Worm (Caenorhabditis elegans) whole organism, L4/young adult: Measurements from ENCODE around the gene dlat-2.
A peak's percentile ranks its signal among the peaks of the same experiment; 100 is the strongest.

Experiments used
- W03F9.2 ChIP-seq: fragments of 150-350 bp; optimal IDR thresholded peaks from 2 replicates; lab custom pipeline; 2014; ENCODE audit warnings: missing biosample characterization, missing genetic modification characterization
- dao-5 ChIP-seq: sonication (generic microtip); optimal IDR thresholded peaks from 2 replicates; lab custom pipeline; 2016; ENCODE audit warnings: missing genotype, missing genetic modification characterization, moderate library complexity, missing compliant biosample characterization
- him-1 ChIP-seq: sonication (generic microtip); optimal IDR thresholded peaks from 2 replicates; lab custom pipeline; 2016; ENCODE audit warnings: missing genotype, missing genetic modification reagents, missing genetic modification characterization, missing compliant biosample characterization

dlat-2 gene

DNA sequence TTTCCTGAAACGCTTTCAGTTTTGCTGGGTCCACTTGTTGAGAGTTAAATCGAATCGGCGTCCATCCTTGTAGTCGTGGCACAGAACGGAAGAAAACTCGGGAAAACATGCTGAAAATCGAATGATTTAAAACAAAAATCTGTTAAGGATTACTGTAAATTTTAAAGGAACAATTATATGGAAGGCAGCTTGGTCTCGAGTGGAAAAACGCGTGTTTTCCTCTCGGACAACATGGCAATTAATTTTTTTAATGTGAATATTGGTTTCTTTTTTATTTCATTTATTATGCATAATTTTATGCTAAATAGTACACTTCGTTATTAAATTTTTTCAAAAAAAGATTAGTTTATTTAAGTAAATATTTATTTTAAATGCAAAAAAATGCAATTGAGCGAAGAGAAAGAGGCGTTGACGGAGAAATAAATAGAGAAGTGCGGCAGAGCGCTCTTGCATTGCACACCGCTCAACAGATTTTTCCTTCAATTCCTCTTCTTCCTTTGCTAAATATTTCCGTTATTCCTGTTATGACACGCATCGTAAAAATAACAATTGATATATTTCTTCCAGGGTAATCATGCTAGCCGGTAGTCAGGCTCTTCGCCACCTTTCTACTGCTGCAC, at the start of gene dlat-2, which contains the start of gene C30H6.9:
Gene dlat-2 (plus strand): TSS at position 566 of the 620 bp plus-strand sequence.
Gene C30H6.9 (minus strand): TSS at position 110 of the 620 bp plus-strand sequence.
- TF ChIP-seq W03F9.2 (tag; lab: Kevin White, UChicago) (peak; percentile 76), him-1 (tag; lab: Kevin White, UChicago) (no peak)

DNA sequence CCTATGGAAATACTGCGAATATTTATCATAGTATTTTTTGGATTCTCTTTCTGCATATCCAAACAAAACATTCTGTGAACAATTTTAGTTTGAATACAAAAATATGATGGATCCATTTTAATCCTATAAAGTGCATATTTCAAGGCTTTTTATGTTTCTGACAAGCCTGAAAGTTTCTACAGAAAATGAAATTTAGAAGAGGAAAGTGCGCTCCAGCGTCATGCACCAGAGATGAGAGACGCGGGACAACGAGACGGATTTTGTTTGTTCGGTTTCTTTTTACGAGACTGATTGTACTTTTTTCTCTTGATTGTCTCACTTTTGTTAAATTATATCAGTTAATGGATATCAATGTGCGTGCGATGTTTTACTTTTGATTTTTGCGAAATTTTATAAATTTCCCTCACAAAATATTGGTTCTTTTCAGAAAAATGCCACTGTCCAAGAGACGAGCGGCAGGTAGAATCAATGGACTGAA, 49.3 kb upstream of the dlat-2 start, which contains the start of gene C49C3.6:
Gene C49C3.6 (plus strand): TSS at position 428 of the 478 bp plus-strand sequence.
- TF ChIP-seq dao-5 (no peak), W03F9.2 (tag; lab: Kevin White, UChicago) (no peak), him-1 (tag; lab: Kevin White, UChicago) (no peak)

DNA sequence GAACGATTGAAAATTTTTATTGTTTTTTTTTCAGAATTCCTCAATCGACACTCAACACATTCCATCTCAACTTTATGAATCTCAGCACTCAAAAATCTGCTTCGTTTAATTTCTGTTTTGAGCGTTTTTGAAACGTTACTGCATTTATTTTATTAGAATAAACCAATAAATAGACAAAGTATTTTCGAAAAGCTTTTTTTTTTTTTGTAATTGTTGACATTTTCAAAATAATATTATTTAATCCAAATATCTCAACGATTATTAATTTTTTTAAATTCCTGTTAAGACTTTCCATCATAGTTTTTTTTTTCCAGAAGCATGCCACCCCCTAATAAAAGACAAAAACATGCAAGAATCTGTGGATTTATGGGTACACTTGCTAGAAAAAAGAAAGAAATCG, 48.2 kb upstream of the dlat-2 start, which contains the start of gene C49C3.7:
Gene C49C3.7 (plus strand): TSS at position 301 of the 400 bp plus-strand sequence.
- TF ChIP-seq dao-5 (no peak), him-1 (tag; lab: Kevin White, UChicago) (no peak), W03F9.2 (tag; lab: Kevin White, UChicago) (no peak)

DNA sequence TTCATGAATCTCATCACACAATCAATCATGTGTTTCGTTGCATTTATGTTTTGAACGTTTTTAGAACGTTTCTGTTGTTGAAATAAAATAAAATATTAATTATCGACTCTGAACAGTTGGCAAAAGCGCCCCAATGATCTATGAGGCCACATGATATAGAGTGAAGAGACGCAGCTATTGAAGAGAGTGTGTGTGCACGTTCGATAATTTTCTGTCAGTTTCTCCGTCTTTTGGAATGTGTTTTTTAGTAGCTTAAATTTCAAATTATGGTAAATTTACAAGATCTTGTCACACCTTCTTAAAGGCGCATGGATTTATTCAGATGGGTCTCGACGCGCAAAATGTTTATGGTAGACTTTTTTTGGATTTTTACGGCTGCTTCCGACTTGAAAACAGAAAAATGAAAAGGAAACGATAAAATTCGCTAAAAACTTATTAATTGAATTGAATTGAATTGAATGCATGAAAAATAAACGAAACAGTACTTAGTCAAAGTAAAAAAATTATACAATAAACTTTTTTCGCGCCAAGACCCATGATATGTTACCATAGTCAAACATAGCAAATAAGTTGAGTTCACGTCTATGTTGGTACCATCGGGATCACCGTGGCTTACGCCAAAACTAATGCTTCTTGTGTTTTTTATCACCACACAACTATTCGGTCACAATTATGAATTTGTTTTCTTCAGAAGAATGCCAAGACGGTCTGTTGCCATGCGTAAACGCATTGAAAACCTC, 46.7 kb upstream of the dlat-2 start, which contains the start of gene C49C3.15:
Gene C49C3.15 (plus strand): TSS at position 690 of the 740 bp plus-strand sequence.
- TF ChIP-seq dao-5 (no peak), W03F9.2 (tag; lab: Kevin White, UChicago) (no peak), him-1 (tag; lab: Kevin White, UChicago) (no peak)

DNA sequence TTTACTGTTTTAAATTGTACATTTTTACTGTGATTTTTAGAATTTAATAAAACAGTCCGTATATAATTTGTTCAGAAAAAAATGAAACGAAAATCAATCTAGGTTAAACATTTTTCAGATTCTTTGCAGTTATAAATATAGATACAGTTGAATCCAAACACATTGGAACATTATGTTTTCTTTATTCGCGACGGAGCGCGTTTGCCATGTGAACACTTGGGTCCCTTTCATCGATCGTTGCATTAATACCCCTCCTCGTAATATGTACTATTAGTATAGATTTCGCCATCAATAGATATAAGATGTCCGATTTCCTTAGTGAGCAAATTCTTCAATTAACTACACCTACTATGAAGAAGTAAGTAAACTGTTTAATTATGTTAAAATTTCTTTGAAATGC, 45.4 kb upstream of the dlat-2 start, which contains the start of gene C49C3.8:
Gene C49C3.8 (plus strand): TSS at position 173 of the 400 bp plus-strand sequence.
- TF ChIP-seq him-1 (tag; lab: Kevin White, UChicago) (no peak), dao-5 (no peak), W03F9.2 (tag; lab: Kevin White, UChicago) (no peak)

DNA sequence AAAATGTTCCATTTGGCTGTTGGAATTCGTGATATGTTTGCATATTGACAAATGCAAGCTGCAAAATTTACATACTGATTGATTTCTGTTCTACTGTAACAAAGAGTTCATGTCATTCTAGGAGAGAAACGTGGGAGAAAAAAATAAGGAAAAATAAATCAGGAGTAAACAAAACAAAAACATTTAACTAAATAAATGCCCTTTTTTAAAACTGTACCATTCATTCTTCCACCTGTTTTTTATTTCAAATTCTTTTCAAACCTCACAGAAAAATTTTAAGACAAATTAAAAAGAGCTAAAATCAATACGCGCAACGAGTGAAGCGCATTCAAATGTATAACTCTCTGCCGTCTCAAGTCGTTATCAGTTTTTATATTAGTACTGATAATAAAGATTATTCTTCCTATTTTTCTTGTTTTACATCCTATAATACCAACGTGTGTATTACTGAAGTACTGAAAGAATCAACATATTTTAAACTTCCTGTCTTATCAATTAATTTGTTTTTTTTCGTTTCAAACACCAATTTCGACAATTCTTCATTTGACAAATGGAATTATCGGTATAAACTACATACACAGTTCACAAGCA, 41.4 kb upstream of the dlat-2 start, which contains the start of gene C49C3.10:
Gene C49C3.10 (minus strand): TSS at position 51 of the 591 bp plus-strand sequence.
- TF ChIP-seq dao-5 (no peak), him-1 (tag; lab: Kevin White, UChicago) (no peak), W03F9.2 (tag; lab: Kevin White, UChicago) (no peak)

DNA sequence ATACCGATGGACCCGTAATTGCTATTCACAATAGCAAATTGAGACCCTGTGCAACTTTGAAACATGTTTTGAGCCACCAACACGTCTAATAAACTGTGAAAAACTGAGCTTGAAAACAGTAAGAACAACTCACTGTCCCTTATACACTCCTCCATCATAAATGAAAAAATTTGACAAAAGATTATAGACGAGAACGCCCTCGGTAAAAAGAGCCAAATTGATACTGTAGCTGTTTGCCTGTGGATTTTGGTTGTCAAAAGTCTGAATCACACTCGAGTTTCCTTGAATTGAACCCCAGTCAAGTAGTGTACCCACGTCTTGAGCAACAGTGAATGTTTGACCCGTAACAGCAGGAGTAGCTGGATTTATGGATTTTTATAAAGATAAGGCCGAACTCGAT, 39.4 kb upstream of the dlat-2 start:
- TF ChIP-seq W03F9.2 (tag; lab: Kevin White, UChicago) (no peak), dao-5 (no peak), him-1 (tag; lab: Kevin White, UChicago) (no peak)

DNA sequence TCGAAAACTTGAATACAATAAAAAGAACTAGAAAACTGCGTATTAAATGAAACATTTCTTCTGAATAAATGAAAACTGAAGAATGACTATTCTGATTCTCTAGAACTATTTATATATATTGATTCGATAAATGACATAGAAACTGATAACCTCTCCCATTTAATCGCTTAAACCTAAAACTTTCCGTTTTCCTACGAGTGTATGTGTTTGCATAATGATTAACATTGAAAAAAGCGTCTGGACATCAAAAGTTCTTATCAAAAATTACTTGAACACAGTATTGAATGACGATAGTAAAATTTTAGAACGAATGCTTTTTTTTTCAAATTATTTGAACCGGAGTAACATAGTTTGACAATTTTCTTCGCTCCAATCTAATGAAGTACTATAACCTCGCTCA, 38.2 kb upstream of the dlat-2 start, which contains the start of gene C49C3.9:
Gene C49C3.9 (minus strand): TSS at position 136 of the 400 bp plus-strand sequence.
- no peak for TF ChIP-seq W03F9.2 (tag; lab: Kevin White, UChicago)
- TF ChIP-seq dao-5, result no peak

DNA sequence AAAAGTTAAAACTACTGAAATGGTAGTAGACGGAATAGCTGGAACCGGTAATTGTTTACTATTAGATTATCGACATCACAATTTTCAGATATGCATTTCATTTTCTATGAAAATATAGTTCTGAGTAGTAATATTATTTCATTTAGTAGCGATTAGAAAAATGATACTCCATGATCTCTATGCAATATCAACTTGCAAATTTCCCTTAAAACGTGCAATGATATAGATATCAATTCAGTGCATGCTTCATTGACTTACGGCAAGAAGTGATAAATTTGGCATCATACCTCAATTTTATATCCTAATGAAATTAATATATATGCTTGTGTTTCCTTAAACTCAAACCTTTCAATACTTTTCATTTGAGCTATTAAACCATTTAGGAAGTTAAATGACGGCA, 37.8 kb upstream of the dlat-2 start, which contains the start of gene C49C3.21:
Gene C49C3.21 (plus strand): TSS at position 301 of the 400 bp plus-strand sequence.
- TF ChIP-seq dao-5, result no peak
- TF ChIP-seq him-1 (tag; lab: Kevin White, UChicago), result no peak
- no peak for TF ChIP-seq W03F9.2 (tag; lab: Kevin White, UChicago)

DNA sequence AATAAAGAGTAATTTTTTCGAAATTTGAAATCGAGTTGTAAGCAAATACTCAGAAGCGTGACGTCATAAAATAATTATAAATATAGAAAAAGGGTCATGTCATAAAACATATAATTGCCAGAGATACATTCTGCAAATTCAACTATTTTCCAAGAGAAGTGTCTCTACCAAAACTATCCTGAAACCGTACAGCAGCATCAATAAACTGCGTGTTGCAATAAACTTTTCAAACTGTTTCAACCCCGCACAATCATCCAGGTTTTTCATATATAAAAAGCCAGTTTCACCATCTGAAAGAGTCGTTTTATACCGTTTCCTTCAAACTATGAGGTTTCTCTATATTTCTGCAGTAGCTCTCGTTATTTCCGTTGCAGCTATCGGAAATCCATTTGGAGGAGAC, 36.9 kb upstream of the dlat-2 start, which contains the start of gene C49C3.11:
Gene C49C3.11 (plus strand): TSS at position 301 of the 400 bp plus-strand sequence.
- TF ChIP-seq him-1 (tag; lab: Kevin White, UChicago), result no peak
- TF ChIP-seq W03F9.2 (tag; lab: Kevin White, UChicago), result no peak
- TF ChIP-seq dao-5, result no peak

DNA sequence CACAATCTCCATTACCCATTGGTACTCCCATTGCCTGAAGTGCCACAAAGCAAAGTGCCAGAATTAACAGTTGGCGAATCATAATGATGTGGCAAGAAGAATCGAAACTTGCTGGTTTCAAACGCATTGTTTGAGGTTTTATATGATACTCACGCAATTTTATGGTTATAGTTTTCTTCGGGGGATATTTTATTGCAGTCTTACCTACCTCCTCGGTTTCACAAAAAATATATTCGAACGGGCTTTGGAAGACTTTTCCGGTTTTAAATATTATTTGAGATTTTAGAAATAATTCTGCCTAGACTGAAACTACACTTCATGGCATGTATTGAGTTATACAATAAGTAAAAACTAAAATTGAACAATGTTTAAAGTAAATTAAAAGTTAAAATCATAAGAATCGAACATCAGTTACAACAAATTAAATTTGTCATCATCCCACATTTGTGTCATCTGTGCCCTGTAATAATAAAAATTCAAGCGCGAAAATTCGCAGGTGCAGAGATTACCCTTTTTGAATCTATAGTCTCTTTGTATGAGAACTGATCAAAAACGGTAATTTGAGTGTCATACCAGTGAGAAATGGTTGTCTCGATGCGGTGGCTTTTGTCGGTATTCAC, 33.7 kb upstream of the dlat-2 start, which contains the start of the genes clec-197 and clec-198:
Gene clec-197 (minus strand): TSS at position 101 of the 620 bp plus-strand sequence.
Gene clec-198 (plus strand): TSS at position 570 of the 620 bp plus-strand sequence.
- no peak for TF ChIP-seq him-1 (tag; lab: Kevin White, UChicago)
- no peak for TF ChIP-seq dao-5
- no peak for TF ChIP-seq W03F9.2 (tag; lab: Kevin White, UChicago)

DNA sequence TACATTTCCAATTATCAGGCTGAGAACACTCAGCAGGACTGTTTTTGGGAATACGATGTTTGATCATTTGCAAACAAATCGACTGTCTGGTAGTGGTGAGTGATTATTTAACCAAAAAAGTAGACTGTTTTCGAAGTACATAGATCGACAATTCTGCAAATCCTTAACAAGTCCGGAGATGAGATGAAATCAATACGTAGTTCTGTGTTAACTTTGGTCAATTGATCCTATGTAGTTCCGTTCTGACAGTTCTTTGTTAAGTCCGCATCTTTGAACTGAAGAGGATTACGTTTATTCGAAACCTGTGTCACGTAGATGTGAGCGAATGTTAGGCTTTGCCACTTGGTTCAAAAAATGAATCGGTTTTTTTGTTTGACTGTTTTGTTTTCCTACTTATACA, 28.8 kb upstream of the dlat-2 start, which contains the start of gene clec-199:
Gene clec-199 (plus strand): TSS at position 301 of the 400 bp plus-strand sequence.
- no peak for TF ChIP-seq him-1 (tag; lab: Kevin White, UChicago)
- no peak for TF ChIP-seq dao-5
- TF ChIP-seq W03F9.2 (tag; lab: Kevin White, UChicago), result no peak
